Worm (Caenorhabditis elegans) whole organism, L3 larva: ENCODE data around the gene Y57G11C.30.

Experiments
- ZK546.5 ChIP-seq: sonication (generic microtip); optimal IDR thresholded peaks from 2 replicates; lab custom pipeline; 2017; ENCODE audit warnings: missing biosample characterization, missing genetic modification characterization
- jun-1 ChIP-seq: fragments of 150-350 bp; optimal IDR thresholded peaks from 2 replicates; lab custom pipeline; 2014; ENCODE audit warnings: missing biosample characterization, missing genetic modification reagents, missing genetic modification characterization
- mdl-1 ChIP-seq: fragments of 150-350 bp; optimal IDR thresholded peaks from 2 replicates; lab custom pipeline; 2014; ENCODE audit warnings: missing biosample characterization, missing genetic modification characterization

- TF ChIP-seq jun-1, result no peak
- TF ChIP-seq ZK546.5 (tag; lab: Kevin White, UChicago), result no peak
- TF ChIP-seq mdl-1 (tag; lab: Kevin White, UChicago), result no peak
Measured at ce11 chrIV:14894339-14894738, 44.4 kb upstream of the Y57G11C.30 start.
